Fruit fly (Drosophila melanogaster): ENCODE results near the gene Ets65A.

DNA sequence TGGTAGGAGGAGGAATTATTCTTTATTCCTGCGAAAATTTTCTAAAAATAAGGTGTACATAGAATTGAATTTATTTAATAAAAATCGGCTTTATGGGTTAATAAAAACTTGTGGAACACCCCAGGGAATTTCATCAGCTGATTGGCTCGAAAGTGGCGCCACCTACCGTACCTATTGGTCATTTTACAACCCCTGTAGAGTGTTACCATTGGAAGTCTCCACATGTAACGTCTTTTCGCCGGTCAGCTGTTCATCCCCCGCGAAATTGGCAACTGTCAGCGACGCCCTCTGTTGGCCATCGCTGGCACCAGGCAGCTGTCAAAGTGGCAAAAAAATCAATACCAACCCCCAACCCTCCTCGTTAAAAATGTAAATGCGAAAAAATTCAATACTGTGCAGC, 14.9 kb upstream of the Ets65A start, which contains the start of gene CG13293:
- TF ChIP-seq EcR (GFP tag; optimal IDR thresholded peaks at IDR 0.05), result no peak
- TF ChIP-seq usp (GFP tag; optimal IDR thresholded peaks at IDR 0.05), result no peak
- TF ChIP-seq pan (optimal IDR thresholded peaks at IDR 0.05), result no peak
- TF ChIP-seq psq (optimal IDR thresholded peaks at IDR 0.05), result no peak
- TF ChIP-seq Dll (optimal IDR thresholded peaks at IDR 0.05), result no peak
